Worm (Caenorhabditis elegans) whole organism, young adult: Measurements from ENCODE around the gene arl-5.

Experiments used
- B0019.2 ChIP-seq: fragments of 200-800 bp; sonication (Bioruptor generic); conservative IDR thresholded peaks from 2 replicates; pipeline ENCODE4 v1.3.6; 2022; ENCODE audit warnings: missing genetic modification reagents, missing genetic modification characterization, missing compliant biosample characterization
- B0035.1 ChIP-seq: sonication (generic microtip); optimal IDR thresholded peaks from 2 replicates; lab custom pipeline; 2016; ENCODE audit warnings: missing genetic modification characterization, mild to moderate bottlenecking, missing compliant biosample characterization, missing genotype, missing genetic modification reagents
- B0336.3 ChIP-seq: fragments of 200-800 bp; sonication (Bioruptor generic); IDR thresholded peaks from 2 replicates; pipeline ENCODE4 v1.3.6; 2022; ENCODE audit warnings: missing genetic modification characterization, missing compliant biosample characterization
- F10E7.11 ChIP-seq: sonication (generic microtip); optimal IDR thresholded peaks from 2 replicates; lab custom pipeline; 2017; ENCODE audit warnings: mild to moderate bottlenecking, missing genetic modification characterization, moderate library complexity, missing compliant biosample characterization
- F22D6.2 ChIP-seq: sonication (generic microtip); optimal IDR thresholded peaks from 2 replicates; lab custom pipeline; 2016; ENCODE audit warnings: mild to moderate bottlenecking, missing genetic modification characterization, missing compliant biosample characterization
- F33H1.4 ChIP-seq: fragments of 200-800 bp; sonication (Bioruptor generic); IDR thresholded peaks from 2 replicates; pipeline ENCODE4 v1.3.6; 2022; ENCODE audit warnings: missing genetic modification reagents, missing genetic modification characterization, missing compliant biosample characterization
- F39B2.1 ChIP-seq: fragments of 200-800 bp; sonication (Bioruptor generic); IDR thresholded peaks from 2 replicates; pipeline ENCODE4 v1.3.6; 2022; ENCODE audit warnings: missing genetic modification reagents, missing genetic modification characterization, missing compliant biosample characterization
- F49E8.2 ChIP-seq: sonication (generic microtip); optimal IDR thresholded peaks from 3 replicates; lab custom pipeline; 2017; ENCODE audit warnings: missing genetic modification characterization, mild to moderate bottlenecking, missing compliant biosample characterization, antibody characterized with exemption, moderate library complexity; ENCODE audit not compliant: insufficient read depth
- F55B11.4 ChIP-seq: sonication (generic microtip); optimal IDR thresholded peaks from 2 replicates; lab custom pipeline; 2016; ENCODE audit warnings: missing compliant biosample characterization, missing genetic modification characterization, borderline replicate concordance; ENCODE audit not compliant: insufficient read depth
- F57A8.1 ChIP-seq: fragments of 200-800 bp; sonication (Bioruptor generic); optimal IDR thresholded peaks from 2 replicates; lab custom pipeline; 2018; ENCODE audit warnings: mild to moderate bottlenecking, missing genetic modification characterization, moderate library complexity, missing compliant biosample characterization
- akir-1 ChIP-seq: fragments of 200-800 bp; sonication (Bioruptor generic); optimal IDR thresholded peaks from 2 replicates; lab custom pipeline; 2018; ENCODE audit warnings: mild to moderate bottlenecking, missing genetic modification characterization, moderate library complexity, missing compliant biosample characterization
- bed-2 ChIP-seq: fragments of 200-800 bp; sonication (Bioruptor generic); IDR thresholded peaks from 2 replicates; pipeline ENCODE4 v1.3.6; 2022; ENCODE audit warnings: missing genetic modification reagents, missing genetic modification characterization, missing compliant biosample characterization
- ccch-3 ChIP-seq: fragments of 200-800 bp; sonication (Bioruptor generic); optimal IDR thresholded peaks from 2 replicates; lab custom pipeline; 2018; ENCODE audit warnings: mild to moderate bottlenecking, missing genetic modification characterization, missing compliant biosample characterization
- cebp-2 ChIP-seq: fragments of 200-800 bp; sonication (Bioruptor generic); IDR thresholded peaks from 2 replicates; pipeline ENCODE4 v1.3.6; 2022; ENCODE audit warnings: missing genetic modification characterization, missing compliant biosample characterization
- ceh-27 ChIP-seq: fragments of 200-800 bp; sonication (Bioruptor generic); optimal IDR thresholded peaks from 2 replicates; lab custom pipeline; 2018; ENCODE audit warnings: mild to moderate bottlenecking, missing genetic modification characterization, moderate library complexity, missing compliant biosample characterization
- ceh-40 ChIP-seq: fragments of 200-800 bp; sonication (Bioruptor generic); IDR thresholded peaks from 2 replicates; pipeline ENCODE4 v1.3.6; 2022; ENCODE audit warnings: missing genetic modification characterization, missing compliant biosample characterization
- ceh-91 ChIP-seq: fragments of 200-800 bp; sonication (Bioruptor generic); IDR thresholded peaks from 2 replicates; pipeline ENCODE4 v1.3.6; 2022; ENCODE audit warnings: missing genetic modification reagents, missing genetic modification characterization, missing compliant biosample characterization
- chd-7 ChIP-seq: sonication (generic microtip); optimal IDR thresholded peaks from 2 replicates; lab custom pipeline; 2016; ENCODE audit warnings: mild to moderate bottlenecking, missing genetic modification characterization, moderate library complexity, missing compliant biosample characterization
- die-1 ChIP-seq: sonication (generic microtip); optimal IDR thresholded peaks from 2 replicates; lab custom pipeline; 2016; ENCODE audit warnings: missing genotype, mild to moderate bottlenecking, missing genetic modification characterization, missing compliant biosample characterization
- efl-1 ChIP-seq: fragments of 150-350 bp; optimal IDR thresholded peaks from 2 replicates; lab custom pipeline; 2014; ENCODE audit warnings: missing biosample characterization, missing genetic modification reagents, missing genetic modification characterization
- egrh-3 ChIP-seq: fragments of 200-800 bp; sonication (Bioruptor generic); IDR thresholded peaks from 2 replicates; pipeline ENCODE4 v1.3.6; 2022; ENCODE audit warnings: missing genetic modification reagents, missing genetic modification characterization, missing compliant biosample characterization
- ekl-4 ChIP-seq: fragments of 200-800 bp; sonication (Bioruptor generic); IDR thresholded peaks from 2 replicates; pipeline ENCODE4 v1.3.6; 2022; ENCODE audit warnings: missing genetic modification reagents, missing genetic modification characterization, missing compliant biosample characterization
- ets-4 ChIP-seq: fragments of 200-800 bp; sonication (Bioruptor generic); optimal IDR thresholded peaks from 2 replicates; lab custom pipeline; 2018; ENCODE audit warnings: mild to moderate bottlenecking, missing genetic modification characterization, missing compliant biosample characterization
- gei-17 ChIP-seq: fragments of 200-800 bp; sonication (Bioruptor generic); optimal IDR thresholded peaks from 2 replicates; lab custom pipeline; 2018; ENCODE audit warnings: mild to moderate bottlenecking, missing genetic modification characterization, missing compliant biosample characterization
- lin-54 ChIP-seq: fragments of 200-800 bp; sonication (Bioruptor generic); optimal IDR thresholded peaks from 2 replicates; lab custom pipeline; 2018; ENCODE audit warnings: mild to moderate bottlenecking, missing genetic modification characterization, missing compliant biosample characterization
- lsl-1 ChIP-seq: fragments of 200-800 bp; sonication (Bioruptor generic); optimal IDR thresholded peaks from 2 replicates; lab custom pipeline; 2018; ENCODE audit warnings: mild to moderate bottlenecking, missing genetic modification characterization, moderate library complexity, missing compliant biosample characterization
- madf-10 ChIP-seq: sonication (generic microtip); optimal IDR thresholded peaks from 2 replicates; lab custom pipeline; 2016; ENCODE audit warnings: mild to moderate bottlenecking, missing genetic modification characterization, missing compliant biosample characterization
- mcd-1 ChIP-seq: fragments of 200-800 bp; sonication (Bioruptor generic); IDR thresholded peaks from 2 replicates; pipeline ENCODE4 v1.3.6; 2022; ENCODE audit warnings: missing genetic modification reagents, missing genetic modification characterization, missing compliant biosample characterization
- nfya-2 ChIP-seq: fragments of 200-800 bp; sonication (Bioruptor generic); IDR thresholded peaks from 2 replicates; pipeline ENCODE4 v1.3.6; 2022; ENCODE audit warnings: missing genetic modification reagents, missing genetic modification characterization, missing compliant biosample characterization
- nhr-179 ChIP-seq: sonication (generic microtip); optimal IDR thresholded peaks from 2 replicates; lab custom pipeline; 2016; ENCODE audit warnings: mild to moderate bottlenecking, missing genetic modification characterization, missing compliant biosample characterization
- nhr-90 ChIP-seq: sonication (generic microtip); optimal IDR thresholded peaks from 2 replicates; lab custom pipeline; 2016; ENCODE audit warnings: missing genotype, mild to moderate bottlenecking, missing genetic modification characterization, missing compliant biosample characterization
- pha-4 ChIP-seq: fragments of 150-350 bp; sonication (generic microtip); optimal IDR thresholded peaks from 2 replicates; lab custom pipeline; 2014; ENCODE audit warnings: missing biosample characterization, missing genetic modification reagents, missing genetic modification characterization
- rec-8 ChIP-seq, 2 experiments: sonication (generic microtip); optimal IDR thresholded peaks; 2 replicates each; lab custom pipeline; 2016; ENCODE audit warnings: mild to moderate bottlenecking in 2 of 2, missing genetic modification characterization in 2 of 2, missing genetic modification reagents in 2 of 2, missing genotype in 2 of 2, missing biosample characterization in 1 of 2, missing compliant biosample characterization in 1 of 2, moderate library complexity in 1 of 2
- sea-2 ChIP-seq: fragments of 200-800 bp; sonication (Bioruptor generic); IDR thresholded peaks from 2 replicates; pipeline ENCODE4 v1.3.6; 2022; ENCODE audit warnings: missing genetic modification characterization, missing compliant biosample characterization
- snpc-1.3 ChIP-seq: sonication (generic microtip); optimal IDR thresholded peaks from 2 replicates; lab custom pipeline; 2017; ENCODE audit warnings: missing genetic modification characterization, mild to moderate bottlenecking, missing compliant biosample characterization, antibody characterized with exemption, moderate library complexity, missing genotype, missing genetic modification reagents; ENCODE audit not compliant: insufficient read depth
- snpc-3.4 ChIP-seq: sonication (generic microtip); optimal IDR thresholded peaks from 2 replicates; lab custom pipeline; 2017; ENCODE audit warnings: missing genetic modification characterization, mild to moderate bottlenecking, missing compliant biosample characterization, antibody characterized with exemption, moderate library complexity, missing genotype, missing genetic modification reagents
- snpc-4 ChIP-seq, 5 experiments: fragments of 150-350 bp in 1 of 5; sonication (generic microtip) in 4 of 5; optimal IDR thresholded peaks; 2 replicates each; lab custom pipeline; 2014 to 2018; ENCODE audit warnings: missing genetic modification characterization in 5 of 5, missing biosample characterization in 3 of 5, antibody characterized with exemption in 2 of 5, mild to moderate bottlenecking in 2 of 5, missing compliant biosample characterization in 2 of 5, missing genotype in 2 of 5, moderate library complexity in 2 of 5, missing genetic modification reagents in 1 of 5
- somi-1 ChIP-seq: fragments of 200-800 bp; sonication (Bioruptor generic); optimal IDR thresholded peaks from 2 replicates; lab custom pipeline; 2018; ENCODE audit warnings: mild to moderate bottlenecking, missing genetic modification characterization, missing compliant biosample characterization
- sptf-2 ChIP-seq: fragments of 200-800 bp; sonication (Bioruptor generic); optimal IDR thresholded peaks from 2 replicates; lab custom pipeline; 2018; ENCODE audit warnings: mild to moderate bottlenecking, missing genetic modification characterization, missing compliant biosample characterization
- tbp1 ChIP-seq: fragments of 200-800 bp; sonication (Bioruptor generic); optimal IDR thresholded peaks from 2 replicates; lab custom pipeline; 2018; ENCODE audit warnings: mild to moderate bottlenecking, missing genetic modification characterization, missing compliant biosample characterization
- ztf-18 ChIP-seq: sonication (generic microtip); optimal IDR thresholded peaks from 2 replicates; lab custom pipeline; 2016; ENCODE audit warnings: missing genotype, mild to moderate bottlenecking, missing genetic modification characterization, missing compliant biosample characterization
- ztf-25 ChIP-seq: fragments of 200-800 bp; sonication (Bioruptor generic); IDR thresholded peaks from 2 replicates; pipeline ENCODE4 v1.3.6; 2022; ENCODE audit warnings: missing genetic modification reagents, missing genetic modification characterization, missing compliant biosample characterization
- ztf-28 ChIP-seq: fragments of 200-800 bp; sonication (Bioruptor generic); IDR thresholded peaks from 2 replicates; pipeline ENCODE4 v1.3.6; 2022; ENCODE audit warnings: missing genetic modification reagents, missing genetic modification characterization, missing compliant biosample characterization

The arl-5 gene

DNA sequence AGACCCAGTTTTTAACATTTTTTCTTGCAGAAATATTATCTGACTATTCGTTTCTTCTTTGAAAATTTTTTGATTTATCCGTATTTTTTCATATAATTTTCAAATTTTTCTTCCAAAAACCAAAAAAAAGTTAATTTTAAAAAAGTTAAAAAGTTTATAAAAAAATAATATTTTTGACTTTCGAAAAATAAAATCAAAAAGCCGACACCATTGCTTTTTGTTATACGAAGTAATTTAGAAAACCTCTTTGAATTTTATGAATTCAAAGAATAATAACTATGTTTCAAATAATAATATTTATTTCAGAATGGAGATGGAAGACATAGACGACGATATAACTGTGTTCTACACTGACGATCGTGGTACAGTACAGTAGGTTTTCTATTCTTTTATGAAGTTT lies 11.8 kb downstream of the arl-5 start, which contains the start of gene K11H3.8:
TSS of gene K11H3.8 (plus strand) at position 301 of the 400 bp plus-strand sequence.
- TF ChIP-seq rec-8 (tag; optimal IDR thresholded peaks at IDR 0.05; lab: Kevin White, UChicago) (no peak), bed-2 (no peak), madf-10 (no peak), somi-1 (GFP tag; lab: Kevin White, UChicago) (no peak), F49E8.2 (tag; lab: Kevin White, UChicago) (no peak), B0019.2 (no peak), chd-7 (tag; lab: Kevin White, UChicago) (no peak), ccch-3 (no peak), sptf-2 (GFP tag; lab: Kevin White, UChicago) (no peak), sea-2 (GFP tag; lab: Robert Waterston, UW) (no peak), ztf-18 (tag; lab: Kevin White, UChicago) (no peak), ceh-91 (no peak), egrh-3 (GFP tag; lab: Robert Waterston, UW) (no peak), akir-1 (GFP tag; lab: Kevin White, UChicago) (no peak), ekl-4 (GFP tag; lab: Robert Waterston, UW) (no peak), nhr-179 (no peak), nfya-2 (GFP tag; lab: Robert Waterston, UW) (no peak), F10E7.11 (no peak), efl-1 (GFP tag; lab: Kevin White, UChicago) (no peak), pha-4 (tag; lab: Kevin White, UChicago) (no peak)
- TF ChIP-seq, all 124 proteins: peak for 0

DNA sequence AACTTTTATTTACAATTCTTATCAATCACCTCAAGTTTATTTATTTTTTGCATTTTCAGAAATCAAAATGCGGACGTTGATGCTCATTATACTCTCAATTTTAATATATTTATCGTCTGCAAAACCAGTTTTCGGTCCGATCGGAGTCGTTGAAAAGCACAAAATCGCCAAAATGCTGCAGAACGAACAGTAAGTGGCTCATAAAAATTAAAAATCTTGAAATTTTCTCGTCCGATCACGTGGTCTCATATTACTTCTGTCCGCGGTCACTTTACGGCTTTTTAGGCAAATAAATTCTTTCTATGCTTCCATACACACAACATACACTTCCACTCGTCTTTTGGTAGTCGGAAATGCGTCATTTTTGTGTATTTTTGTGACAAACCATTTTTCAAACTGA lies 20.7 kb downstream of the arl-5 start, which contains the start of gene K11H3.5:
TSS of gene K11H3.5 (plus strand) at position 54 of the 400 bp plus-strand sequence.
- no peak for TF ChIP-seq ztf-25
- TF ChIP-seq F57A8.1 (GFP tag; lab: Kevin White, UChicago), result no peak
- no peak for TF ChIP-seq F39B2.1 (GFP tag; lab: Robert Waterston, UW)
- TF ChIP-seq somi-1 (GFP tag; lab: Kevin White, UChicago), result no peak
- no peak for TF ChIP-seq cebp-2 (GFP tag; lab: Robert Waterston, UW)
- no peak for TF ChIP-seq ceh-27 (GFP tag; lab: Kevin White, UChicago)
- TF ChIP-seq ztf-28, result no peak
- TF ChIP-seq nhr-90 (tag; lab: Kevin White, UChicago), result no peak
- no peak for TF ChIP-seq nhr-179
- TF ChIP-seq, all 124 proteins: peak for 0

DNA sequence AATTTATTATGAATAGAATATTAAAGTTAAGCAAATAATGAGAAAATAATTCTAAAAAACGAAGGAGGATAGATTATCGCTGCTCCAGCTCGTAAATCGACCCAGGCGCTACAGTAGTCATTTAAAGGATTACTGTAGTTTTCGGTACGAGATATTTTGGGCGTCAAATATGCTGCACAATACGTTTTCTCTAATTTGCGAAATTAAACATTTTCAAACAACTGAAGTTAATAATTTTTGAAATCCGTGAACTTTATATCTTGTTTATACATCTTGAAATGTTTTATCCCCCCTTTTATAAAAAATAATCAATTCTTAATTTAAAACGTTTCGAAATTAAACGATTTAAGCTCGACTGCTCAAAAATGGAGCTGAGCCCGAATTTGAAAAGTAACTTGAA lies 23.1 kb downstream of the arl-5 start, which contains the start of gene K11H3.2:
TSS of gene K11H3.2 (plus strand) at position 301 of the 400 bp plus-strand sequence.
- TF ChIP-seq B0336.3 (GFP tag; lab: Robert Waterston, UW) (no peak), lsl-1 (GFP tag; lab: Kevin White, UChicago) (peak; percentile 13)

DNA sequence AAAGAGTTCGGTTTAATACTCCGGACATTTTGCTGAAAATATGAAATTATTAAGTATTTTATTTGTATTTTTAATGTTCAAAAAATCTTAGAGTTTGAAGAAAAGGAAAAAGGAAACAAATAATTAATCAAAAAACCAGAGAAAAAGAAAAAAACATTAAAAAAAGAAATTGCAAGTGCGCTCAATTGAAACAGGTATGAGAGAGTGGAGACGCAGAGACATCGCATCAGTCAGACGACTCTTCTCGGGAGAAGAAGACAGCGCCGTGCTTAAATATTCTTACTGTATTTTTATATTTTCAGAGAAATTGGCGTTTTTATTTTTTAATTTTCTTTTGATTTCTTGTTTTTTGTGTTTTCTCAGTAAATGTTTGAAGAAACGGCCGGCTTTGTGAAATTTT lies 25.0 kb downstream of the arl-5 start, which contains the start of gene mrpl-36:
TSS of gene mrpl-36 (minus strand) at position 34 of the 400 bp plus-strand sequence.
- TF ChIP-seq ceh-40, result no peak
- peak; percentile 21 for TF ChIP-seq tbp1 (GFP tag; lab: Kevin White, UChicago)
- no peak for TF ChIP-seq B0336.3 (GFP tag; lab: Robert Waterston, UW)
- TF ChIP-seq somi-1 (GFP tag; lab: Kevin White, UChicago), result no peak
- peak; percentile 0 for TF ChIP-seq lin-54
- TF ChIP-seq mcd-1 (GFP tag; lab: Robert Waterston, UW), result peak; percentile 73
- no peak for TF ChIP-seq snpc-4 (GFP tag; optimal IDR thresholded peaks at IDR 0.05; lab: Kevin White, UChicago)
- TF ChIP-seq snpc-4 (tag; optimal IDR thresholded peaks at IDR 0.05; lab: Kevin White, UChicago), result no peak
- TF ChIP-seq B0035.1 (tag; lab: Kevin White, UChicago), result no peak
- TF ChIP-seq snpc-1.3, result peak; percentile 35
- TF ChIP-seq F55B11.4 (tag; lab: Kevin White, UChicago), result no peak
- TF ChIP-seq F57A8.1 (GFP tag; lab: Kevin White, UChicago), result no peak
- peak; percentile 40 for TF ChIP-seq lsl-1 (GFP tag; lab: Kevin White, UChicago)
- no peak for TF ChIP-seq die-1
- TF ChIP-seq ets-4 (GFP tag; lab: Kevin White, UChicago), result no peak
- TF ChIP-seq F22D6.2 (tag; lab: Kevin White, UChicago), result no peak
- no peak for TF ChIP-seq nfya-2 (GFP tag; lab: Robert Waterston, UW)
- TF ChIP-seq snpc-3.4, result no peak
- 0 out of 2 replicates have a peak, but pooled peaks have one; percentile 32 for TF ChIP-seq F33H1.4 (GFP tag; lab: Robert Waterston, UW)
- TF ChIP-seq gei-17 (GFP tag; lab: Kevin White, UChicago), result no peak
